Comparison of ENCODE assay signal across 3 fruit fly cellular contexts in the genomic region with DNA sequence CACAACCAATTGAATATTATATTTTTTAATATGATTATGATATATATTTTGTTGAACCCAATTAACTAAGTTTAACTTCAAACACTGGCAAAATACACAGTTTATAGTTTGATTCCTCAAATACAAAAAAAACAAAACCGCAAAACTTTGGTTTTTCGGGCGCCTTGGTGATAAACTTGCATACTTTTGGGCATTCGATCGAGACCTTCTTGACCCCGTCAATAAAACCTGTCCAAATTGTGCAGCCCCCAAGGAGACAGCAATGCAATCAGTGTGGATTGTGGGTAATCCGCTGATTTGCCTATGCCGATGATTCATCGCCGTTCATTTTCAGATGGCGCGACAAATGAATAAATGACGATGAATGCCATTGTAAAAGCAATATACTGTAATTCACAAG.
A peak's percentile ranks its signal among the peaks of the same experiment; 100 is the strongest.
TF ChIP-seq lines count a peak whose summit lies in the region.

No protein-coding gene starts in this region.

- TF ChIP-seq CTCF in whole organism, embryonic (GFP tag; optimal IDR thresholded peaks at IDR 0.05; lab: Kevin White, UChicago), result no peak

TF ChIP-seq in whole organism, embryonic, 481 proteins besides CTCF, POLR2A, EP300 and RAD21:
- TF ChIP-seq Chrac-16 (GFP tag; optimal IDR thresholded peaks at IDR 0.05; lab: Kevin White, UChicago), result no peak
- no peak for TF ChIP-seq CG32772 (GFP tag; IDR thresholded peaks at IDR 0.05; lab: Robert Waterston, UW)
- no peak for TF ChIP-seq CG3407 (GFP tag; optimal IDR thresholded peaks at IDR 0.05; lab: Kevin White, UChicago)
- TF ChIP-seq Hr78 (GFP tag; optimal IDR thresholded peaks at IDR 0.05; lab: Kevin White, UChicago), result peak in 1 of 2 experiments; percentile 67
- TF ChIP-seq schlank (tag; optimal IDR thresholded peaks at IDR 0.05; lab: Kevin White, UChicago), result no peak
- no peak for TF ChIP-seq chn (GFP tag; optimal IDR thresholded peaks at IDR 0.05; lab: Kevin White, UChicago)
- TF ChIP-seq chinmo (GFP tag; IDR thresholded peaks at IDR 0.05; lab: Robert Waterston, UW; ENCODE audit: partially characterized antibody), result 0 out of 4 replicates have a peak, but pooled peaks have one; percentile 27
- no peak for TF ChIP-seq CG10209 (GFP tag; optimal IDR thresholded peaks at IDR 0.05; lab: Kevin White, UChicago)
TF ChIP-seq in whole organism, embryonic: peak in this region for 2.

TF ChIP-seq in whole organism, prepupa, 60 proteins besides CTCF, POLR2A, EP300 and RAD21:
- TF ChIP-seq Gug (GFP tag; IDR thresholded peaks at IDR 0.05; lab: Robert Waterston, UW) (no peak), svp (GFP tag; lab: Kevin White, UChicago) (peak; percentile 94)

TF ChIP-seq in whole organism, wandering third instar larva, 38 proteins besides CTCF, POLR2A, EP300 and RAD21:
- TF ChIP-seq Rel (GFP tag; optimal IDR thresholded peaks at IDR 0.05; lab: Kevin White, UChicago), result no peak
- TF ChIP-seq Rel (tag; optimal IDR thresholded peaks at IDR 0.05; lab: Kevin White, UChicago), result peak; percentile 25
- no peak for TF ChIP-seq dl (GFP tag; optimal IDR thresholded peaks at IDR 0.05; lab: Kevin White, UChicago; ENCODE audit: insufficient read depth in 1 of 2, partially characterized antibody in 2 of 2)
- no peak for TF ChIP-seq Sp1 (GFP tag; optimal IDR thresholded peaks at IDR 0.05; lab: Kevin White, UChicago)
- TF ChIP-seq pan (optimal IDR thresholded peaks at IDR 0.05; lab: Kevin White, UChicago), result no peak
